Worm (Caenorhabditis elegans) whole organism, L4/young adult: Measurements from ENCODE around the gene skr-17.

ENCODE experiments used
- W03F9.2 ChIP-seq: fragments of 150-350 bp; optimal IDR thresholded peaks from 2 replicates; lab custom pipeline; 2014; ENCODE audit warnings: missing biosample characterization, missing genetic modification characterization
- him-1 ChIP-seq: sonication (generic microtip); optimal IDR thresholded peaks from 2 replicates; lab custom pipeline; 2016; ENCODE audit warnings: missing genotype, missing genetic modification reagents, missing genetic modification characterization, missing compliant biosample characterization

- TF ChIP-seq him-1 (tag; lab: Kevin White, UChicago) (no peak), W03F9.2 (tag; lab: Kevin White, UChicago) (no peak)
Measured at ce11 chrII:7789605-7790004, 6.3 kb downstream of the skr-17 start.
